Fruit fly (Drosophila melanogaster) whole organism, embryonic: ENCODE results near the gene NK7.1.
A peak's percentile ranks its signal among the peaks of the same experiment; 100 is the strongest.

Source experiments
- Atf-2 ChIP-seq: fragments of 200-800 bp; sonication (Bioruptor generic); optimal IDR thresholded peaks from 2 replicates; lab custom pipeline; 2016; ENCODE audit warnings: missing biosample characterization, missing genetic modification characterization
- CG12769 ChIP-seq: fragments of 200-800 bp; sonication (Bioruptor generic); optimal IDR thresholded peaks from 2 replicates; lab custom pipeline; 2019; ENCODE audit warnings: missing biosample characterization, mild to moderate bottlenecking, missing genetic modification characterization, moderate library complexity
- CG12942 ChIP-seq: fragments of 200-800 bp; sonication (Bioruptor generic); optimal IDR thresholded peaks from 3 replicates; lab custom pipeline; 2016; ENCODE audit warnings: missing biosample characterization, missing genetic modification characterization
- CG13624 ChIP-seq: fragments of 200-800 bp; sonication (Bioruptor generic); optimal IDR thresholded peaks from 2 replicates; lab custom pipeline; 2016; ENCODE audit warnings: missing biosample characterization, missing genetic modification characterization
- CG13894 ChIP-seq: fragments of 200-800 bp; sonication (Bioruptor generic); optimal IDR thresholded peaks from 3 replicates; lab custom pipeline; 2018; ENCODE audit warnings: missing biosample characterization, mild to moderate bottlenecking, missing genetic modification characterization, moderate library complexity
- CG14050 ChIP-seq: fragments of 200-800 bp; sonication (Bioruptor generic); IDR thresholded peaks from 3 replicates; pipeline ENCODE4 v1.3.6; 2022; ENCODE audit warnings: missing biosample characterization, missing genetic modification characterization
- CG15011 ChIP-seq: fragments of 200-800 bp; sonication (Bioruptor generic); optimal IDR thresholded peaks from 3 replicates; lab custom pipeline; 2018; ENCODE audit warnings: missing biosample characterization, mild to moderate bottlenecking, missing genetic modification characterization
- CG15269 ChIP-seq: fragments of 200-800 bp; sonication (Bioruptor generic); optimal IDR thresholded peaks from 2 replicates; lab custom pipeline; 2018; ENCODE audit warnings: missing biosample characterization, mild to moderate bottlenecking, missing genetic modification characterization, moderate library complexity
- CG15514 ChIP-seq: fragments of 200-800 bp; sonication (Bioruptor generic); optimal IDR thresholded peaks from 3 replicates; lab custom pipeline; 2017; ENCODE audit warnings: missing biosample characterization, missing genetic modification characterization, mild to moderate bottlenecking, moderate library complexity, missing genetic modification reagents
- CG16815 ChIP-seq: fragments of 200-800 bp; sonication (Bioruptor generic); optimal IDR thresholded peaks from 3 replicates; lab custom pipeline; 2017; ENCODE audit warnings: missing biosample characterization, mild to moderate bottlenecking, missing genetic modification characterization
- CG16863 ChIP-seq: fragments of 200-800 bp; sonication (Bioruptor generic); optimal IDR thresholded peaks from 3 replicates; lab custom pipeline; 2016; ENCODE audit warnings: missing biosample characterization, missing genetic modification characterization
- CG18262 ChIP-seq: fragments of 200-800 bp; optimal IDR thresholded peaks from 3 replicates; lab custom pipeline; 2019; ENCODE audit warnings: missing biosample characterization, mild to moderate bottlenecking, missing genetic modification characterization, moderate library complexity
- CG1832 ChIP-seq: fragments of 200-800 bp; sonication (Bioruptor generic); optimal IDR thresholded peaks from 2 replicates; lab custom pipeline; 2017; ENCODE audit warnings: missing biosample characterization, mild to moderate bottlenecking, missing genetic modification characterization, inconsistent platforms
- CG2120 ChIP-seq: fragments of 200-800 bp; sonication (Bioruptor generic); optimal IDR thresholded peaks from 3 replicates; lab custom pipeline; 2016; ENCODE audit warnings: missing biosample characterization, missing genetic modification characterization
- CG30020 ChIP-seq: fragments of 200-800 bp; optimal IDR thresholded peaks from 2 replicates; lab custom pipeline; 2019; ENCODE audit warnings: missing biosample characterization, mild to moderate bottlenecking, missing genetic modification characterization, moderate library complexity
- CG30403 ChIP-seq: fragments of 200-800 bp; sonication (Bioruptor generic); optimal IDR thresholded peaks from 3 replicates; lab custom pipeline; 2016; ENCODE audit warnings: missing biosample characterization, missing genetic modification characterization
- CG3281 ChIP-seq: fragments of 200-800 bp; sonication (Bioruptor generic); optimal IDR thresholded peaks from 3 replicates; lab custom pipeline; 2017; ENCODE audit warnings: missing biosample characterization, mild to moderate bottlenecking, missing genetic modification characterization
- CG3995 ChIP-seq: fragments of 200-800 bp; sonication (Bioruptor generic); optimal IDR thresholded peaks from 3 replicates; lab custom pipeline; 2016; ENCODE audit warnings: missing biosample characterization, missing genetic modification characterization
- CG4854 ChIP-seq: fragments of 200-800 bp; sonication (Bioruptor generic); optimal IDR thresholded peaks from 2 replicates; lab custom pipeline; 2016; ENCODE audit warnings: missing biosample characterization, missing genetic modification characterization, inconsistent platforms
- CG5180 ChIP-seq: fragments of 200-800 bp; sonication (Bioruptor generic); optimal IDR thresholded peaks from 3 replicates; lab custom pipeline; 2017; ENCODE audit warnings: missing biosample characterization, missing genetic modification characterization, mild to moderate bottlenecking, moderate library complexity, missing genetic modification reagents
- CG5953 ChIP-seq: fragments of 200-800 bp; sonication (Bioruptor generic); IDR thresholded peaks from 2 replicates; pipeline ENCODE4 v1.3.6; 2022; ENCODE audit warnings: missing biosample characterization, missing genetic modification characterization
- CG8281 ChIP-seq: fragments of 200-800 bp; sonication (Bioruptor generic); optimal IDR thresholded peaks from 2 replicates; lab custom pipeline; 2018; ENCODE audit warnings: missing biosample characterization, mild to moderate bottlenecking, missing genetic modification characterization, moderate library complexity
- CG8924 ChIP-seq: fragments of 200-800 bp; optimal IDR thresholded peaks from 3 replicates; lab custom pipeline; 2019; ENCODE audit warnings: missing biosample characterization, mild to moderate bottlenecking, missing genetic modification characterization, moderate library complexity
- Dip2 ChIP-seq: fragments of 200-800 bp; sonication (Bioruptor generic); IDR thresholded peaks from 2 replicates; pipeline ENCODE4 v1.3.6; 2022; ENCODE audit warnings: missing biosample characterization, missing genetic modification characterization
- ERR ChIP-seq: fragments of 200-800 bp; sonication (Bioruptor generic); optimal IDR thresholded peaks from 2 replicates; lab custom pipeline; 2016; ENCODE audit warnings: missing biosample characterization, missing genetic modification characterization
- Fer3 ChIP-seq: fragments of 200-800 bp; sonication (Bioruptor generic); optimal IDR thresholded peaks from 2 replicates; lab custom pipeline; 2018; ENCODE audit warnings: missing biosample characterization, mild to moderate bottlenecking, missing genetic modification characterization, moderate library complexity
- Hmr ChIP-seq: fragments of 200-800 bp; sonication (Bioruptor generic); optimal IDR thresholded peaks from 3 replicates; lab custom pipeline; 2017; ENCODE audit warnings: mild to moderate bottlenecking, missing biosample characterization, missing genetic modification reagents, missing genetic modification characterization
- Hmx ChIP-seq: fragments of 200-800 bp; sonication (Bioruptor generic); optimal IDR thresholded peaks from 2 replicates; lab custom pipeline; 2016; ENCODE audit warnings: missing biosample characterization, missing genetic modification characterization
- Hr51 ChIP-seq, 2 experiments: fragments of 200-800 bp; sonication (Bioruptor generic); optimal IDR thresholded peaks; 2 replicates in 1 of 2; 3 replicates in 1 of 2; lab custom pipeline; 2016 to 2018; ENCODE audit warnings: missing biosample characterization in 2 of 2, missing genetic modification characterization in 2 of 2, mild to moderate bottlenecking in 1 of 2, moderate library complexity in 1 of 2
- Hsf ChIP-seq: fragments of 200-800 bp; sonication (Bioruptor generic); optimal IDR thresholded peaks from 3 replicates; lab custom pipeline; 2016; ENCODE audit warnings: missing biosample characterization, missing genetic modification characterization
- Meics ChIP-seq: fragments of 200-800 bp; sonication (Bioruptor generic); optimal IDR thresholded peaks from 2 replicates; lab custom pipeline; 2017; ENCODE audit warnings: missing biosample characterization, mild to moderate bottlenecking, missing genetic modification characterization
- Mrtf ChIP-seq: fragments of 200-800 bp; sonication (Bioruptor generic); IDR thresholded peaks from 3 replicates; pipeline ENCODE4 v1.3.6; 2022; ENCODE audit warnings: missing biosample characterization, missing genetic modification characterization
- NfI ChIP-seq: fragments of 200-800 bp; sonication (Bioruptor generic); optimal IDR thresholded peaks from 3 replicates; lab custom pipeline; 2018; ENCODE audit warnings: missing biosample characterization, mild to moderate bottlenecking, missing genetic modification characterization, moderate library complexity
- Sry-δ ChIP-seq: fragments of 200-800 bp; sonication (Bioruptor generic); optimal IDR thresholded peaks from 2 replicates; lab custom pipeline; 2016; ENCODE audit warnings: missing biosample characterization, missing genetic modification characterization
- ara ChIP-seq: fragments of 200-800 bp; sonication (Bioruptor generic); IDR thresholded peaks from 2 replicates; pipeline ENCODE4 v1.3.6; 2022; ENCODE audit warnings: missing biosample characterization, missing genetic modification characterization
- cas ChIP-seq: fragments of 200-800 bp; sonication (Bioruptor generic); IDR thresholded peaks from 2 replicates; pipeline ENCODE4 v1.3.6; 2022; ENCODE audit warnings: missing biosample characterization, missing genetic modification characterization
- crc ChIP-seq: fragments of 200-800 bp; sonication (Bioruptor generic); optimal IDR thresholded peaks from 2 replicates; lab custom pipeline; 2016; ENCODE audit warnings: missing biosample characterization, missing genetic modification characterization
- disco-r ChIP-seq: fragments of 200-800 bp; sonication (Bioruptor generic); optimal IDR thresholded peaks from 2 replicates; lab custom pipeline; 2016; ENCODE audit warnings: missing biosample characterization, missing genetic modification characterization
- dpn ChIP-seq, 2 experiments: fragments of 200-800 bp; sonication (Bioruptor generic); optimal IDR thresholded peaks; 3 replicates each; lab custom pipeline; 2016; ENCODE audit warnings: missing biosample characterization in 2 of 2, missing genetic modification characterization in 2 of 2
- en ChIP-seq: fragments of 200-800 bp; sonication (Bioruptor generic); optimal IDR thresholded peaks from 2 replicates; lab custom pipeline; 2016; ENCODE audit warnings: missing biosample characterization, missing genetic modification characterization
- gro ChIP-seq: fragments of 200-800 bp; sonication (Bioruptor generic); optimal IDR thresholded peaks from 2 replicates; lab custom pipeline; 2016; ENCODE audit warnings: missing biosample characterization, missing genetic modification characterization
- gsb ChIP-seq: fragments of 200-800 bp; sonication (Bioruptor generic); IDR thresholded peaks from 2 replicates; pipeline ENCODE4 v1.3.6; 2022; ENCODE audit warnings: missing biosample characterization, missing genetic modification characterization
- lilli ChIP-seq: fragments of 200-800 bp; sonication (Bioruptor generic); optimal IDR thresholded peaks from 3 replicates; lab custom pipeline; 2016; ENCODE audit warnings: missing biosample characterization, missing genetic modification characterization
- maf-S ChIP-seq: fragments of 200-800 bp; sonication (Bioruptor generic); optimal IDR thresholded peaks from 2 replicates; lab custom pipeline; 2016; ENCODE audit warnings: missing biosample characterization, missing genetic modification characterization
- mam ChIP-seq: fragments of 200-800 bp; sonication (Bioruptor generic); optimal IDR thresholded peaks from 3 replicates; lab custom pipeline; 2016; ENCODE audit warnings: missing biosample characterization, missing genetic modification characterization
- pho ChIP-seq: fragments of 200-800 bp; sonication (Bioruptor generic); optimal IDR thresholded peaks from 2 replicates; lab custom pipeline; 2016; ENCODE audit warnings: missing biosample characterization, missing genetic modification characterization
- sens ChIP-seq: fragments of 200-800 bp; sonication (Bioruptor generic); peaks from one replicate; lab custom pipeline; 2016; ENCODE audit warnings: missing biosample characterization, missing genetic modification characterization
- shn ChIP-seq: fragments of 200-800 bp; sonication (Bioruptor generic); optimal IDR thresholded peaks from 3 replicates; lab custom pipeline; 2016; ENCODE audit warnings: missing biosample characterization, missing genetic modification characterization
- sna ChIP-seq: fragments of 200-800 bp; sonication (Bioruptor generic); IDR thresholded peaks from 2 replicates; pipeline ENCODE4 v1.3.6; 2022; ENCODE audit warnings: missing biosample characterization, missing genetic modification characterization; ENCODE audit not compliant: partially characterized antibody
- tio ChIP-seq: fragments of 200-800 bp; sonication (Bioruptor generic); optimal IDR thresholded peaks from 2 replicates; lab custom pipeline; 2017; ENCODE audit warnings: missing biosample characterization, missing genetic modification characterization, inconsistent platforms
- zfh2 ChIP-seq: fragments of 200-800 bp; sonication (Bioruptor generic); optimal IDR thresholded peaks from 2 replicates; lab custom pipeline; 2016; ENCODE audit warnings: missing biosample characterization, missing genetic modification characterization

The NK7.1 gene

dm6 chr3R:14283042-14283626, 89.6 kb downstream of the NK7.1 start (continued):
- no peak for TF ChIP-seq CG30020
- no peak for TF ChIP-seq disco-r (GFP tag; lab: Kevin White, UChicago)
- TF ChIP-seq CG18262 (tag; lab: Kevin White, UChicago), result no peak
- peak; percentile 81 for TF ChIP-seq sens
- peak; percentile 72 for TF ChIP-seq Hsf (GFP tag; lab: Kevin White, UChicago)
- no peak for TF ChIP-seq CG13894 (tag; lab: Kevin White, UChicago)
- TF ChIP-seq CG2120, result peak; percentile 79
- TF ChIP-seq CG15011, result peak; percentile 25
- TF ChIP-seq CG14050 (GFP tag; lab: Robert Waterston, UW), result no peak
- TF ChIP-seq CG13624, result peak; percentile 54
- TF ChIP-seq CG4854, result peak; percentile 7
- TF ChIP-seq CG5953 (GFP tag; lab: Robert Waterston, UW), result no peak
- TF ChIP-seq cas (GFP tag; lab: Robert Waterston, UW), result no peak
- peak; percentile 10 for TF ChIP-seq Fer3
- peak; percentile 65 for TF ChIP-seq zfh2 (GFP tag; lab: Kevin White, UChicago)
- peak; percentile 6 for TF ChIP-seq Hmx (GFP tag; lab: Kevin White, UChicago)
- peak; percentile 49 for TF ChIP-seq crc
- peak; percentile 9 for TF ChIP-seq Sry-δ
- no peak for TF ChIP-seq sna (GFP tag; lab: Robert Waterston, UW)
- TF ChIP-seq ara, result no peak
- TF ChIP-seq CG16863 (GFP tag; lab: Kevin White, UChicago), result peak; percentile 16
- TF ChIP-seq NfI, result peak; percentile 19
- TF ChIP-seq Mrtf (GFP tag; lab: Robert Waterston, UW), result no peak
- peak; percentile 28 for TF ChIP-seq CG12942 (GFP tag; lab: Kevin White, UChicago)
- TF ChIP-seq CG30403, result peak; percentile 50
- TF ChIP-seq CG3995, result peak; percentile 2
- no peak for TF ChIP-seq CG15514
- peak; percentile 5 to 74 for TF ChIP-seq Hr51 (GFP tag; optimal IDR thresholded peaks at IDR 0.05; lab: Kevin White, UChicago)
- TF ChIP-seq Meics (GFP tag; lab: Kevin White, UChicago), result peak; percentile 45
- TF ChIP-seq dpn (GFP tag; optimal IDR thresholded peaks at IDR 0.05; lab: Kevin White, UChicago), result peak; percentile 25 to 63
- TF ChIP-seq maf-S (GFP tag; lab: Kevin White, UChicago), result peak; percentile 51
- peak; percentile 4 for TF ChIP-seq ERR (GFP tag; lab: Kevin White, UChicago)
- peak; percentile 67 for TF ChIP-seq tio (GFP tag; lab: Kevin White, UChicago)
- TF ChIP-seq CG3281 (GFP tag; lab: Kevin White, UChicago), result peak; percentile 58
- no peak for TF ChIP-seq Dip2 (GFP tag; lab: Robert Waterston, UW)
- TF ChIP-seq CG5180 (GFP tag; lab: Kevin White, UChicago), result no peak
- TF ChIP-seq lilli (GFP tag; lab: Kevin White, UChicago), result peak; percentile 54
- no peak for TF ChIP-seq CG12769
- TF ChIP-seq CG8281 (tag; lab: Kevin White, UChicago), result no peak
- TF ChIP-seq Atf-2 (GFP tag; lab: Kevin White, UChicago), result peak; percentile 61
- peak; percentile 70 for TF ChIP-seq mam (GFP tag; lab: Kevin White, UChicago)
- peak; percentile 83 for TF ChIP-seq CG1832 (GFP tag; lab: Kevin White, UChicago)
- TF ChIP-seq CG8924, result peak; percentile 18
- peak; percentile 61 for TF ChIP-seq Hmr (GFP tag; lab: Kevin White, UChicago)
- no peak for TF ChIP-seq gsb (GFP tag; lab: Robert Waterston, UW)
- TF ChIP-seq shn (GFP tag; lab: Kevin White, UChicago), result peak; percentile 58
- peak; percentile 4 for TF ChIP-seq en (GFP tag; lab: Kevin White, UChicago)
- TF ChIP-seq CG16815 (GFP tag; lab: Kevin White, UChicago), result peak; percentile 10
- peak; percentile 76 for TF ChIP-seq gro (GFP tag; lab: Kevin White, UChicago)
- TF ChIP-seq pho (GFP tag; lab: Kevin White, UChicago), result peak; percentile 23
- TF ChIP-seq CG15269 (tag; lab: Kevin White, UChicago), result peak; percentile 47
